Fruit fly (Drosophila melanogaster): ENCODE measurements around the gene CG43208.

CG43208 gene

dm6 chr3R:13290329-13290728 lies 12.9 kb upstream of the CG43208 start, which contains the start of gene Osi22:
Gene Osi22, plus strand, starts transcription at chr3R:13290629.
- no peak for TF ChIP-seq CG17801 (GFP tag; optimal IDR thresholded peaks at IDR 0.05; ENCODE audit: partially characterized antibody)

- no peak for TF ChIP-seq CG17801 (GFP tag; optimal IDR thresholded peaks at IDR 0.05; ENCODE audit: partially characterized antibody)
Observed at dm6 chr3R:13293148-13293756, 10.0 kb upstream of the CG43208 start, which contains the start of gene wntD. Gene wntD, minus strand, starts transcription at chr3R:13293198.

dm6 chr3R:13294461-13294860 lies 8.8 kb upstream of the CG43208 start, which contains the start of gene CG8773:
Gene CG8773, plus strand, starts transcription at chr3R:13294748.
- TF ChIP-seq CG17801 (GFP tag; optimal IDR thresholded peaks at IDR 0.05; ENCODE audit: partially characterized antibody): no peak

- TF ChIP-seq CG17801 (GFP tag; optimal IDR thresholded peaks at IDR 0.05; ENCODE audit: partially characterized antibody): no peak
Observed at dm6 chr3R:13298114-13298818, 5.0 kb upstream of the CG43208 start, which contains the start of gene CG8774. Gene CG8774, plus strand, starts transcription at chr3R:13298768.

dm6 chr3R:13302348-13302747 lies 878 bp upstream of the CG43208 start, which contains the start of gene CG32473:
Gene CG32473, plus strand, starts transcription at chr3R:13302648.
- TF ChIP-seq CG17801 (GFP tag; optimal IDR thresholded peaks at IDR 0.05; ENCODE audit: partially characterized antibody): no peak

dm6 chr3R:13304512-13305069 lies 1.4 kb downstream of the CG43208 start:
- no peak for TF ChIP-seq CG17801 (GFP tag; optimal IDR thresholded peaks at IDR 0.05; ENCODE audit: partially characterized antibody)

dm6 chr3R:13305318-13305899 lies 2.2 kb downstream of the CG43208 start:
- TF ChIP-seq CG17801 (GFP tag; optimal IDR thresholded peaks at IDR 0.05; ENCODE audit: partially characterized antibody): no peak

dm6 chr3R:13306595-13306994 lies 3.4 kb downstream of the CG43208 start:
- no peak for TF ChIP-seq CG17801 (GFP tag; optimal IDR thresholded peaks at IDR 0.05; ENCODE audit: partially characterized antibody)

dm6 chr3R:13309133-13309711 lies 6.0 kb downstream of the CG43208 start:
- TF ChIP-seq CG17801 (GFP tag; optimal IDR thresholded peaks at IDR 0.05; ENCODE audit: partially characterized antibody): no peak

dm6 chr3R:13313088-13313487 lies 9.9 kb downstream of the CG43208 start, which contains the start of gene CG44142:
Gene CG44142, minus strand, starts transcription at chr3R:13313188.
- no peak for TF ChIP-seq CG17801 (GFP tag; optimal IDR thresholded peaks at IDR 0.05; ENCODE audit: partially characterized antibody)

- no peak for TF ChIP-seq CG17801 (GFP tag; optimal IDR thresholded peaks at IDR 0.05; ENCODE audit: partially characterized antibody)
Observed at dm6 chr3R:13319170-13319569, 15.9 kb downstream of the CG43208 start, which contains the start of gene CG45080. Gene CG45080, minus strand, starts transcription at chr3R:13319270.

- peak; percentile 9 for TF ChIP-seq CG17801 (GFP tag; optimal IDR thresholded peaks at IDR 0.05; ENCODE audit: partially characterized antibody)
Observed at dm6 chr3R:13319873-13320272, 16.6 kb downstream of the CG43208 start.

- no peak for TF ChIP-seq CG17801 (GFP tag; optimal IDR thresholded peaks at IDR 0.05; ENCODE audit: partially characterized antibody)
Observed at dm6 chr3R:13333031-13333430, 29.8 kb downstream of the CG43208 start.

- no peak for TF ChIP-seq CG17801 (GFP tag; optimal IDR thresholded peaks at IDR 0.05; ENCODE audit: partially characterized antibody)
Observed at dm6 chr3R:13334007-13334406, 30.8 kb downstream of the CG43208 start, which contains the start of gene PK2-R2. Gene PK2-R2, minus strand, starts transcription at chr3R:13334166.

dm6 chr3R:13338030-13338429 lies 34.8 kb downstream of the CG43208 start, which contains the start of gene PK2-R1:
Gene PK2-R1, plus strand, starts transcription at chr3R:13338330.
- TF ChIP-seq CG17801 (GFP tag; optimal IDR thresholded peaks at IDR 0.05; ENCODE audit: partially characterized antibody): no peak
